Worm (Caenorhabditis elegans) whole organism, L4 larva: ENCODE results near the gene bath-44.

Experiments used
- F26F4.8 ChIP-seq: fragments of 200-800 bp; sonication (Bioruptor generic); conservative IDR thresholded peaks from 2 replicates; pipeline ENCODE4 v1.3.6; 2022; ENCODE audit warnings: missing genetic modification characterization, missing compliant biosample characterization
- F37D6.2 ChIP-seq: sonication (generic microtip); optimal IDR thresholded peaks from 2 replicates; lab custom pipeline; 2016; ENCODE audit warnings: mild to moderate bottlenecking, missing genetic modification characterization, missing compliant biosample characterization
- F44E2.7 ChIP-seq: fragments of 200-800 bp; sonication (Bioruptor generic); IDR thresholded peaks from 2 replicates; pipeline ENCODE4 v2.1.2; 2022; ENCODE audit warnings: missing genetic modification characterization, missing compliant biosample characterization
- F49E8.2 ChIP-seq: sonication (generic microtip); optimal IDR thresholded peaks from 2 replicates; lab custom pipeline; 2016; ENCODE audit warnings: missing compliant biosample characterization, mild to moderate bottlenecking, missing genetic modification characterization, borderline replicate concordance
- R02D3.7 ChIP-seq: fragments of 150-350 bp; sonication (generic microtip); optimal IDR thresholded peaks from 3 replicates; lab custom pipeline; 2014; ENCODE audit warnings: missing biosample characterization, missing genetic modification characterization
- T20F7.1 ChIP-seq: fragments of 200-800 bp; sonication (Bioruptor generic); optimal IDR thresholded peaks from 2 replicates; lab custom pipeline; 2018; ENCODE audit warnings: mild to moderate bottlenecking, missing genetic modification characterization, missing compliant biosample characterization
- Y48G9A.11 ChIP-seq: fragments of 200-800 bp; sonication (Bioruptor generic); IDR thresholded peaks from 2 replicates; pipeline ENCODE4 v1.3.6; 2022; ENCODE audit warnings: missing genetic modification reagents, missing genetic modification characterization, missing compliant biosample characterization
- ZK337.2 ChIP-seq: fragments of 200-800 bp; sonication (Bioruptor generic); IDR thresholded peaks from 2 replicates; pipeline ENCODE4 v1.3.6; 2022; ENCODE audit warnings: missing genetic modification reagents, missing genetic modification characterization, missing compliant biosample characterization
- ZK546.5 ChIP-seq, 2 experiments: sonication (generic microtip); optimal IDR thresholded peaks; 2 replicates each; lab custom pipeline; 2017; ENCODE audit warnings: missing biosample characterization in 2 of 2, missing genetic modification characterization in 2 of 2
- aha-1 ChIP-seq: fragments of 150-350 bp; peaks from one replicate; lab custom pipeline; 2014; ENCODE audit warnings: missing biosample characterization, missing genetic modification characterization
- ama-1 ChIP-seq: fragments of 150-350 bp; optimal IDR thresholded peaks from 2 replicates; lab custom pipeline; 2014; ENCODE audit warnings: inconsistent platforms, mixed read lengths
- arid-1 ChIP-seq: fragments of 200-800 bp; sonication (Bioruptor generic); conservative IDR thresholded peaks from 2 replicates; pipeline ENCODE4 v1.3.6; 2022; ENCODE audit warnings: missing genetic modification reagents, missing genetic modification characterization, missing compliant biosample characterization
- attf-4 ChIP-seq: sonication (generic microtip); optimal IDR thresholded peaks from 3 replicates; lab custom pipeline; 2017; ENCODE audit warnings: missing biosample characterization, missing genetic modification characterization
- ceh-28 ChIP-seq: fragments of 150-350 bp; optimal IDR thresholded peaks from 2 replicates; lab custom pipeline; 2014; ENCODE audit warnings: missing biosample characterization, missing genetic modification reagents, missing genetic modification characterization
- ceh-32 ChIP-seq: sonication (generic microtip); optimal IDR thresholded peaks from 2 replicates; lab custom pipeline; 2016; ENCODE audit warnings: mild to moderate bottlenecking, missing genetic modification characterization, missing compliant biosample characterization; ENCODE audit not compliant: poor library complexity
- ceh-44 ChIP-seq: fragments of 200-800 bp; sonication (Bioruptor generic); IDR thresholded peaks from 2 replicates; pipeline ENCODE4 v1.3.6; 2022; ENCODE audit warnings: missing genetic modification reagents, missing genetic modification characterization, missing compliant biosample characterization
- ceh-62 ChIP-seq: sonication (generic microtip); optimal IDR thresholded peaks from 2 replicates; lab custom pipeline; 2017; ENCODE audit warnings: missing biosample characterization, missing genetic modification characterization
- cey-2 ChIP-seq: sonication (generic microtip); optimal IDR thresholded peaks from 3 replicates; lab custom pipeline; 2017; ENCODE audit warnings: missing genetic modification characterization, mild to moderate bottlenecking, missing compliant biosample characterization, antibody characterized with exemption, borderline replicate concordance; ENCODE audit not compliant: insufficient read depth
- ctbp-1 ChIP-seq: fragments of 200-800 bp; sonication (Bioruptor generic); IDR thresholded peaks from 2 replicates; pipeline ENCODE4 v1.3.6; 2022; ENCODE audit warnings: missing genetic modification reagents, missing genetic modification characterization, missing compliant biosample characterization
- daf-12 ChIP-seq: fragments of 150-350 bp; optimal IDR thresholded peaks from 2 replicates; lab custom pipeline; 2014; ENCODE audit warnings: missing biosample characterization, missing genetic modification reagents, missing genetic modification characterization
- daf-8 ChIP-seq: fragments of 200-800 bp; sonication (Bioruptor generic); IDR thresholded peaks from 2 replicates; pipeline ENCODE4 v1.3.6; 2022; ENCODE audit warnings: missing genetic modification characterization, missing compliant biosample characterization
- dmd-6 ChIP-seq: fragments of 200-800 bp; sonication (Bioruptor generic); IDR thresholded peaks from 2 replicates; pipeline ENCODE4 v1.3.6; 2022; ENCODE audit warnings: missing genetic modification reagents, missing genetic modification characterization, missing compliant biosample characterization
- dmd-9 ChIP-seq: fragments of 200-800 bp; sonication (Bioruptor generic); IDR thresholded peaks from 2 replicates; pipeline ENCODE4 v1.3.6; 2022; ENCODE audit warnings: missing genetic modification reagents, missing genetic modification characterization, missing compliant biosample characterization
- fos-1 ChIP-seq: fragments of 150-350 bp; optimal IDR thresholded peaks from 2 replicates; lab custom pipeline; 2014; ENCODE audit warnings: missing biosample characterization, missing genetic modification characterization
- hif-1 ChIP-seq, 2 experiments: sonication (generic microtip); optimal IDR thresholded peaks; 2 replicates each; lab custom pipeline; 2016 to 2017; ENCODE audit warnings: missing compliant biosample characterization in 2 of 2, missing genetic modification characterization in 2 of 2, missing genetic modification reagents in 2 of 2, missing genotype in 2 of 2, mild to moderate bottlenecking in 1 of 2
- hlh-30 ChIP-seq: sonication (generic microtip); optimal IDR thresholded peaks from 2 replicates; lab custom pipeline; 2017; ENCODE audit warnings: antibody characterized with exemption, mild to moderate bottlenecking, missing genetic modification characterization, missing compliant biosample characterization; ENCODE audit not compliant: insufficient read depth
- hmg-1.1 ChIP-seq: fragments of 200-800 bp; sonication (Bioruptor generic); IDR thresholded peaks from 2 replicates; pipeline ENCODE4 v1.3.6; 2022; ENCODE audit warnings: missing genetic modification reagents, missing genetic modification characterization, missing compliant biosample characterization
- lim-7 ChIP-seq: fragments of 200-800 bp; sonication (Bioruptor generic); IDR thresholded peaks from 2 replicates; pipeline ENCODE4 v1.3.6; 2022; ENCODE audit warnings: missing genetic modification characterization, missing compliant biosample characterization
- lin-39 ChIP-seq: fragments of 150-350 bp; optimal IDR thresholded peaks from 2 replicates; lab custom pipeline; 2014; ENCODE audit warnings: missing biosample characterization, missing genetic modification reagents, missing genetic modification characterization
- madf-9 ChIP-seq: fragments of 200-800 bp; sonication (Bioruptor generic); conservative IDR thresholded peaks from 2 replicates; pipeline ENCODE4 v1.3.6; 2022; ENCODE audit warnings: missing genetic modification reagents, missing genetic modification characterization, missing compliant biosample characterization
- mdl-1 ChIP-seq, 2 experiments: fragments of 150-350 bp in 1 of 2; sonication (generic microtip) in 1 of 2; optimal IDR thresholded peaks; 2 replicates each; lab custom pipeline; 2014 to 2017; ENCODE audit warnings: missing biosample characterization in 2 of 2, missing genetic modification characterization in 2 of 2
- mep-1 ChIP-seq: fragments of 150-350 bp; sonication (generic microtip); optimal IDR thresholded peaks from 3 replicates; lab custom pipeline; 2014; ENCODE audit warnings: missing biosample characterization, missing genetic modification characterization
- mxl-2 ChIP-seq: fragments of 200-800 bp; sonication (Bioruptor generic); conservative IDR thresholded peaks from 2 replicates; pipeline ENCODE4 v1.3.6; 2022; ENCODE audit warnings: missing genetic modification reagents, missing genetic modification characterization, missing compliant biosample characterization
- mxl-3 ChIP-seq: fragments of 200-800 bp; sonication (Bioruptor generic); optimal IDR thresholded peaks from 2 replicates; lab custom pipeline; 2018; ENCODE audit warnings: mild to moderate bottlenecking, missing genetic modification characterization, missing compliant biosample characterization
- nhr-10 ChIP-seq: fragments of 150-350 bp; optimal IDR thresholded peaks from 2 replicates; lab custom pipeline; 2014; ENCODE audit warnings: missing biosample characterization, missing genetic modification characterization
- nhr-11 ChIP-seq: fragments of 150-350 bp; optimal IDR thresholded peaks from 2 replicates; lab custom pipeline; 2014; ENCODE audit warnings: missing biosample characterization, missing genetic modification characterization
- nhr-25 ChIP-seq: sonication (generic microtip); optimal IDR thresholded peaks from 2 replicates; lab custom pipeline; 2017; ENCODE audit warnings: missing genetic modification characterization, mild to moderate bottlenecking, missing compliant biosample characterization, antibody characterized with exemption, moderate library complexity, borderline replicate concordance; ENCODE audit not compliant: insufficient read depth
- nhr-28 ChIP-seq: fragments of 150-350 bp; optimal IDR thresholded peaks from 2 replicates; lab custom pipeline; 2014; ENCODE audit warnings: missing biosample characterization, missing genetic modification characterization
- nhr-41 ChIP-seq: fragments of 200-800 bp; sonication (Bioruptor generic); IDR thresholded peaks from 2 replicates; pipeline ENCODE4 v1.3.6; 2022; ENCODE audit warnings: missing genetic modification reagents, missing genetic modification characterization, missing compliant biosample characterization
- nhr-76 ChIP-seq: fragments of 150-350 bp; optimal IDR thresholded peaks from 2 replicates; lab custom pipeline; 2014; ENCODE audit warnings: missing biosample characterization, missing genetic modification characterization
- rbr-2 ChIP-seq: sonication (generic microtip); optimal IDR thresholded peaks from 2 replicates; lab custom pipeline; 2016; ENCODE audit warnings: missing genotype, missing genetic modification characterization, missing compliant biosample characterization
- set-16 ChIP-seq: fragments of 200-800 bp; sonication (Bioruptor generic); IDR thresholded peaks from 2 replicates; pipeline ENCODE4 v1.3.6; 2022; ENCODE audit warnings: missing genetic modification reagents, missing genetic modification characterization, missing compliant biosample characterization
- skn-1 ChIP-seq: fragments of 150-350 bp; optimal IDR thresholded peaks from 2 replicates; lab custom pipeline; 2014; ENCODE audit warnings: missing biosample characterization, missing genetic modification characterization
- vab-7 ChIP-seq: fragments of 200-800 bp; sonication (Bioruptor generic); IDR thresholded peaks from 2 replicates; pipeline ENCODE4 v1.3.6; 2022; ENCODE audit warnings: missing genetic modification reagents, missing genetic modification characterization, missing compliant biosample characterization
- zag-1 ChIP-seq: fragments of 150-350 bp; optimal IDR thresholded peaks from 2 replicates; lab custom pipeline; 2014; ENCODE audit warnings: missing biosample characterization, missing genetic modification characterization
- zfp-3 ChIP-seq: fragments of 200-800 bp; sonication (Bioruptor generic); conservative IDR thresholded peaks from 2 replicates; pipeline ENCODE4 v1.3.6; 2022; ENCODE audit warnings: missing genetic modification reagents, missing genetic modification characterization, missing compliant biosample characterization
- zip-11 ChIP-seq: fragments of 200-800 bp; sonication (Bioruptor generic); IDR thresholded peaks from 2 replicates; pipeline ENCODE4 v1.3.6; 2022; ENCODE audit warnings: missing genetic modification characterization, missing compliant biosample characterization
- ztf-7 ChIP-seq: fragments of 150-350 bp; optimal IDR thresholded peaks from 2 replicates; lab custom pipeline; 2014; ENCODE audit warnings: missing biosample characterization, missing genetic modification characterization

bath-44 gene

ce11 chrII:7390335-7390734, 4.4 kb upstream of the bath-44 start (continued):
- TF ChIP-seq hmg-1.1: no peak
- TF ChIP-seq aha-1 (tag; lab: Kevin White, UChicago): peak; percentile 45
- TF ChIP-seq lim-7: no peak
- no peak for TF ChIP-seq ztf-7 (tag; lab: Kevin White, UChicago)
- no peak for TF ChIP-seq hif-1 (tag; optimal IDR thresholded peaks at IDR 0.05; lab: Kevin White, UChicago)
- TF ChIP-seq skn-1: no peak
- TF ChIP-seq nhr-41 (GFP tag; lab: Robert Waterston, UW): no peak
- no peak for TF ChIP-seq fos-1 (tag; lab: Kevin White, UChicago)
- TF ChIP-seq ZK337.2 (GFP tag; lab: Robert Waterston, UW): no peak
- TF ChIP-seq zfp-3: no peak

- no peak for TF ChIP-seq nhr-76 (tag; lab: Kevin White, UChicago)
- peak; percentile 50 for TF ChIP-seq ztf-7 (tag; lab: Kevin White, UChicago)
- TF ChIP-seq nhr-25 (tag; lab: Kevin White, UChicago): peak; percentile 86
- TF ChIP-seq ZK546.5 (tag; optimal IDR thresholded peaks at IDR 0.05; lab: Kevin White, UChicago): no peak
- no peak for TF ChIP-seq R02D3.7
- peak; percentile 83 for TF ChIP-seq dmd-6
- no peak for TF ChIP-seq Y48G9A.11
- TF ChIP-seq zip-11 (GFP tag; lab: Robert Waterston, UW): no peak
- no peak for TF ChIP-seq F26F4.8 (GFP tag; lab: Robert Waterston, UW)
- no peak for TF ChIP-seq nhr-10 (tag; lab: Kevin White, UChicago)
- peak; percentile 39 to 77 for TF ChIP-seq mdl-1 (tag; optimal IDR thresholded peaks at IDR 0.05; lab: Kevin White, UChicago)
- TF ChIP-seq fos-1 (tag; lab: Kevin White, UChicago): no peak
- no peak for TF ChIP-seq set-16 (GFP tag; lab: Robert Waterston, UW)
- TF ChIP-seq arid-1: no peak
- peak; percentile 69 for TF ChIP-seq nhr-11 (tag; lab: Kevin White, UChicago)
- TF ChIP-seq F44E2.7 (GFP tag; lab: Robert Waterston, UW): no peak
- TF ChIP-seq lin-39 (tag; lab: Kevin White, UChicago): no peak
- TF ChIP-seq ceh-62 (tag; lab: Kevin White, UChicago): no peak
- TF ChIP-seq mxl-3 (GFP tag; lab: Kevin White, UChicago): peak; percentile 71
- TF ChIP-seq ceh-28: no peak
- no peak for TF ChIP-seq daf-8 (GFP tag; lab: Robert Waterston, UW)
- TF ChIP-seq nhr-28: peak; percentile 78
- TF ChIP-seq hif-1 (tag; optimal IDR thresholded peaks at IDR 0.05; lab: Kevin White, UChicago): peak in 1 of 2 experiments; percentile 48
- TF ChIP-seq mep-1 (tag; lab: Kevin White, UChicago): peak; percentile 75
- no peak for TF ChIP-seq attf-4
- no peak for TF ChIP-seq daf-12 (tag; lab: Kevin White, UChicago)
- TF ChIP-seq hlh-30 (tag; lab: Kevin White, UChicago): peak; percentile 44
- TF ChIP-seq ZK337.2 (GFP tag; lab: Robert Waterston, UW): no peak
- peak; percentile 36 for TF ChIP-seq ama-1 (lab: Kevin White, UChicago)
- TF ChIP-seq zag-1 (tag; lab: Kevin White, UChicago): no peak
- TF ChIP-seq T20F7.1: peak; percentile 17
- no peak for TF ChIP-seq F49E8.2 (tag; lab: Kevin White, UChicago)
- TF ChIP-seq F37D6.2: no peak
- no peak for TF ChIP-seq cey-2 (tag; lab: Kevin White, UChicago)
- TF ChIP-seq ctbp-1 (GFP tag; lab: Robert Waterston, UW): peak; percentile 42; the same call in 1 of the 2 replicates
- TF ChIP-seq ceh-32 (tag; lab: Kevin White, UChicago): no peak
- peak; percentile 67; the same call in 1 of the 2 replicates for TF ChIP-seq nhr-41 (GFP tag; lab: Robert Waterston, UW)
- peak; percentile 44 for TF ChIP-seq rbr-2 (tag; lab: Kevin White, UChicago)
- no peak for TF ChIP-seq madf-9 (GFP tag; lab: Robert Waterston, UW)
- TF ChIP-seq hmg-1.1: peak; percentile 77
- TF ChIP-seq dmd-9 (GFP tag; lab: Robert Waterston, UW): no peak
- TF ChIP-seq zfp-3: no peak
- no peak for TF ChIP-seq ceh-44 (GFP tag; lab: Robert Waterston, UW)
- TF ChIP-seq vab-7 (GFP tag; lab: Robert Waterston, UW): no peak
- TF ChIP-seq mxl-2 (GFP tag; lab: Robert Waterston, UW): no peak
Observed at ce11 chrII:7392052-7392694, 2.6 kb upstream of the bath-44 start.
